Worm (Caenorhabditis elegans): ENCODE data around the gene K04A8.1.

- TF ChIP-seq R02D3.7 (tag; optimal IDR thresholded peaks at IDR 0.05) (no peak), sma-9 (GFP tag; optimal IDR thresholded peaks at IDR 0.05) (no peak), sma-9 (tag; optimal IDR thresholded peaks at IDR 0.05) (no peak), ZK546.5 (tag; optimal IDR thresholded peaks at IDR 0.05) (no peak)
These were observed 4.5 kb upstream of the K04A8.1 start, which contains the start of gene spp-19 for ce11 chrV:6561592-6561991.

Data from whole organism, L2 larva.